In the genomic region with DNA sequence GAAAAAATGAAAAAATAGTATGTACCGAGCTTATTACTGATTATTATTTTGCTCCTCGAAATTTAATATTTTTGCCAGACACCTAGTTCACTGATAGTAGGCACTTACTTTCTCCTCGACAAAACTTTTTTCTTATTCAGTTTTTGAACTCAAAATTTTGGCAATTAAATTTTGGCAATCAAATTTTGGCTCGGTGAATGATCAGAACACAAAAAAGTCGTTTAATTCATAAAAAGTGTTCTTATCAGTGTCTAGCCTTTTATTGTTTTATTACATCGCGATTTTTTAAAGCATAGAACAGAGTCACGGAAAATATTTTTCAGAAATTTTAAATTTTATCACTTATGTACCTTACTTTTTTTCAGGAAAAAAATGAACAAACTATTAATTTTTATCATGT, we compare ENCODE assay signal across 2 worm cellular contexts.
A peak's percentile ranks its signal among the peaks of the same experiment; 100 is the strongest.
TF ChIP-seq lines count a peak whose summit lies in the region.

No protein-coding gene starts in this region.

TF ChIP-seq in whole organism, L3 larva, 47 proteins besides CTCF, POLR2A, EP300 and RAD21:
- TF ChIP-seq elt-2 (tag; optimal IDR thresholded peaks at IDR 0.05; lab: Kevin White, UChicago), result peak; percentile 72
- TF ChIP-seq skn-1 (tag; optimal IDR thresholded peaks at IDR 0.05; lab: Kevin White, UChicago), result no peak
- TF ChIP-seq pqm-1 (tag; optimal IDR thresholded peaks at IDR 0.05; lab: Kevin White, UChicago), result peak; percentile 58
- no peak for TF ChIP-seq ceh-28 (tag; optimal IDR thresholded peaks at IDR 0.05; lab: Kevin White, UChicago)
- no peak for TF ChIP-seq ZK546.5 (tag; optimal IDR thresholded peaks at IDR 0.05; lab: Kevin White, UChicago)

TF ChIP-seq in whole organism, L4 larva, 104 proteins besides CTCF, POLR2A, EP300 and RAD21:
- TF ChIP-seq duxl-1 (tag; optimal IDR thresholded peaks at IDR 0.05; lab: Kevin White, UChicago; ENCODE audit: poor library complexity) (no peak), dmd-6 (GFP tag; IDR thresholded peaks at IDR 0.05; lab: Robert Waterston, UW) (peak; percentile 47), nhr-6 (tag; optimal IDR thresholded peaks at IDR 0.05; lab: Kevin White, UChicago) (no peak), arid-1 (GFP tag; conservative IDR thresholded peaks at IDR 0.05; lab: Robert Waterston, UW) (no peak), pha-4 (GFP tag; IDR thresholded peaks at IDR 0.05; lab: Robert Waterston, UW) (no peak), pha-4 (tag; optimal IDR thresholded peaks at IDR 0.05; lab: Kevin White, UChicago) (no peak), php-3 (GFP tag; IDR thresholded peaks at IDR 0.05; lab: Robert Waterston, UW) (peak; percentile 95), daf-16 (GFP tag; optimal IDR thresholded peaks at IDR 0.05; lab: Kevin White, UChicago) (no peak), daf-16 (tag; optimal IDR thresholded peaks at IDR 0.05; lab: Kevin White, UChicago) (peak; percentile 65), pqm-1 (tag; optimal IDR thresholded peaks at IDR 0.05; lab: Kevin White, UChicago) (peak; percentile 13), dve-1 (tag; optimal IDR thresholded peaks at IDR 0.05; lab: Kevin White, UChicago; ENCODE audit: insufficient read depth) (peak; percentile 53), dmd-9 (GFP tag; IDR thresholded peaks at IDR 0.05; lab: Robert Waterston, UW) (no peak)

Comparison
In these comparisons a context has a peak if more than half of its experiments do, and no peak if none do; other contexts are left out.
1. Of the 28 proteins assayed by ChIP-seq in both whole organism, L4 larva and whole organism, L3 larva: peak only in whole organism, L4 larva: none; only in whole organism, L3 larva: none; in both: pqm-1; in neither: 27.